Worm (Caenorhabditis elegans) whole organism, late embryonic: ENCODE data around the gene cpna-4.

ENCODE experiments used
- ceh-19 ChIP-seq: fragments of 200-800 bp; sonication (Bioruptor generic); optimal IDR thresholded peaks from 2 replicates; lab custom pipeline; 2018; ENCODE audit warnings: mild to moderate bottlenecking, missing genetic modification characterization, missing compliant biosample characterization
- tbx-2 ChIP-seq: sonication (generic microtip); optimal IDR thresholded peaks from 2 replicates; lab custom pipeline; 2016; ENCODE audit warnings: missing genetic modification characterization, missing compliant biosample characterization
- unc-86 ChIP-seq: sonication (generic microtip); optimal IDR thresholded peaks from 2 replicates; lab custom pipeline; 2016; ENCODE audit warnings: missing genetic modification characterization, missing compliant biosample characterization

- TF ChIP-seq tbx-2 (tag; lab: Kevin White, UChicago) (no peak), ceh-19 (GFP tag; lab: Kevin White, UChicago) (no peak), unc-86 (tag; lab: Kevin White, UChicago) (no peak)
Measured at ce11 chrIV:15321279-15321678, 40.1 kb upstream of the cpna-4 start, which contains the start of gene Y73F8A.15.
